Worm (Caenorhabditis elegans): ENCODE results near the gene C10A4.2.

ce11 chrX:7440102-7440501, 30.1 kb downstream of the C10A4.2 start:
- no peak for TF ChIP-seq zag-1 (tag; optimal IDR thresholded peaks at IDR 0.05)
- TF ChIP-seq sma-9 (GFP tag; optimal IDR thresholded peaks at IDR 0.05) = no peak
- no peak for TF ChIP-seq sma-9 (tag; optimal IDR thresholded peaks at IDR 0.05)
- no peak for TF ChIP-seq alr-1 (tag; optimal IDR thresholded peaks at IDR 0.05)
- no peak for TF ChIP-seq ceh-82 (tag; optimal IDR thresholded peaks at IDR 0.05)
- TF ChIP-seq nhr-237 (tag; optimal IDR thresholded peaks at IDR 0.05) = no peak
- TF ChIP-seq nhr-23 (tag; optimal IDR thresholded peaks at IDR 0.05) = no peak
- no peak for TF ChIP-seq ama-1 (optimal IDR thresholded peaks at IDR 0.05)
- TF ChIP-seq aly-2 (tag; optimal IDR thresholded peaks at IDR 0.05) = no peak
- TF ChIP-seq fos-1 (tag; optimal IDR thresholded peaks at IDR 0.05) = peak; percentile 0
